Worm (Caenorhabditis elegans) whole organism, L4/young adult: Measurements from ENCODE around the gene ttc-36.

Source experiments
- W03F9.2 ChIP-seq: fragments of 150-350 bp; optimal IDR thresholded peaks from 2 replicates; lab custom pipeline; 2014; ENCODE audit warnings: missing biosample characterization, missing genetic modification characterization
- him-1 ChIP-seq: sonication (generic microtip); optimal IDR thresholded peaks from 2 replicates; lab custom pipeline; 2016; ENCODE audit warnings: missing genotype, missing genetic modification reagents, missing genetic modification characterization, missing compliant biosample characterization

- TF ChIP-seq him-1 (tag; lab: Kevin White, UChicago) (no peak), W03F9.2 (tag; lab: Kevin White, UChicago) (no peak)
Measured at ce11 chrII:10073986-10074385, 44.0 kb downstream of the ttc-36 start.
